Worm (Caenorhabditis elegans): ENCODE data around the gene clec-88.

clec-88 gene

DNA sequence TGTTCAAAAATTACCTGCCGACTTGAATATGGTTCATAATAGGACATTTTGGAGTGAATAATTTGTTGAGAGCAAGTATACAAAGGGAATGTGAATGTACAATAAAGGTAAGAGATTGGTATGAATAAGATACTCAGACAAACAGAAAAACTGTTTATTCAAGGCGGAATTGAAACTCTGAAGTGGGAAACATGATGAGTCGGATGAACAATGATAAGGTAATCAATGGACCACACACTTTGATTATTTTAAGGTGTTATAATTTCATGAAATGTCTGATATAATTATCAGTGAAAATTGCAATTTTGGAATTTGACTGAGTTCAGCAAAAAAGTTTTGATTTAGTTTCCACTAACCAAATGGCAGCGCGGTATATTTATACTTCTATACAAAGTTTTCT lies 26.0 kb upstream of the clec-88 start:
- TF ChIP-seq lsy-2 (tag; optimal IDR thresholded peaks at IDR 0.05) = peak in 1 of 2 experiments; percentile 11
- TF ChIP-seq pqm-1 (tag; optimal IDR thresholded peaks at IDR 0.05) = peak; percentile 51
- TF ChIP-seq ceh-44 (GFP tag; IDR thresholded peaks at IDR 0.05) = no peak
- TF ChIP-seq dve-1 (tag; optimal IDR thresholded peaks at IDR 0.05; ENCODE audit: insufficient read depth) = peak; percentile 33
- no peak for TF ChIP-seq daf-16 (GFP tag; optimal IDR thresholded peaks at IDR 0.05)
- TF ChIP-seq daf-16 (tag; optimal IDR thresholded peaks at IDR 0.05) = peak; percentile 59
- TF ChIP-seq nhr-25 (tag; optimal IDR thresholded peaks at IDR 0.05; ENCODE audit: borderline replicate concordance, insufficient read depth) = no peak
- TF ChIP-seq unc-62 (GFP tag; optimal IDR thresholded peaks at IDR 0.05 in 1 of 2) = no peak
- no peak for TF ChIP-seq unc-62 (tag; optimal IDR thresholded peaks at IDR 0.05)
- TF ChIP-seq aha-1 (tag) = peak; percentile 74

DNA sequence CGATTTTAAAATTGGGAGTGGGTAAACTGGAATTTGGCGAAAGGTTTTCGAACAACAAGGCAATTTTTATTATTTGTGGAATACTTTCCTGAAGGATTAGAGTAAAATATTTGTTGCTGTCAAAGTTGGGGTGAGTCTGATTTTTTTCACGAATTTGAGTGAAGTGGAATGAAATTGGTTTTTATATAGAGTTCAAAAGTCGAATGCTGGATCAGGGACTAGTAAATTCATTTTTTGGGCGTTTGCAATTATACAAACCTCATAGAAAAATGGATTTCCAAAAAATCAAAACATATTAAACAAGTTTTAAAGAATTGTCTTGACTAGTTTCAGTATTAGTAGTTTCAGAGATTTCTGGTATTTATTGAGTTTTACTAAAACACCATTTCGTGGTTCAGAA lies 25.6 kb upstream of the clec-88 start, which contains the start of gene C32D5.7:
Gene C32D5.7 (minus strand): TSS at position 101 of the 400 bp plus-strand sequence.
- TF ChIP-seq F26F4.8 (GFP tag; conservative IDR thresholded peaks at IDR 0.05) (no peak), sdz-12 (GFP tag; optimal IDR thresholded peaks at IDR 0.05) (no peak), Y75B8A.6 (GFP tag; IDR thresholded peaks at IDR 0.05) (no peak), nhr-42 (GFP tag; IDR thresholded peaks at IDR 0.05) (no peak), ces-1 (GFP tag; optimal IDR thresholded peaks at IDR 0.05) (no peak), ama-1 (optimal IDR thresholded peaks at IDR 0.05) (no peak), mdl-1 (tag; optimal IDR thresholded peaks at IDR 0.05) (no peak), nhr-11 (tag; optimal IDR thresholded peaks at IDR 0.05) (no peak), zip-2 (tag; optimal IDR thresholded peaks at IDR 0.05) (no peak), ceh-62 (tag; optimal IDR thresholded peaks at IDR 0.05) (no peak), dmd-6 (GFP tag; IDR thresholded peaks at IDR 0.05) (no peak), nhr-111 (GFP tag; optimal IDR thresholded peaks at IDR 0.05) (no peak), mxl-3 (GFP tag; optimal IDR thresholded peaks at IDR 0.05) (no peak), cey-2 (tag; optimal IDR thresholded peaks at IDR 0.05; ENCODE audit: borderline replicate concordance, insufficient read depth) (no peak)

DNA sequence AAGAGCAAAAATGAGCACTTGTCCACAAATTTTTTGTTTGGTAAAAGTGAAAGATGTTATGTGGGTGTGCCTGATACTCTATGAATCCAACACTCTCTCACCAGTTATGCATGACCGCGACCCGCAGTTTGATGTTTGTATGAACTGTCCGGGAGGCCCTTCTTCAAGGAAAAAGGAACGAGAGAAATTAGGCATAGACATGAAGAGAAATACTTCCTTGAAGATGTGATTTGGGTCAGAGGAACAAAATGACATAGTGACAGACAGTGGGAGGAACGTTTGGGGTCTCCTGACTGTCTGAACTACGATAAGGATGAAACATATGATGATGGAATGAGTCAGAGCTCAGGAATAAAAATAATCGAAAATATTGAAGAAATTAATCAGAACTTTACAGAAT lies 24.4 kb upstream of the clec-88 start:
- TF ChIP-seq hlh-30 (tag; optimal IDR thresholded peaks at IDR 0.05; ENCODE audit: insufficient read depth) (peak; percentile 63), hlh-11 (tag; optimal IDR thresholded peaks at IDR 0.05) (peak; percentile 19), aha-1 (tag) (peak; percentile 96), sdz-12 (GFP tag; optimal IDR thresholded peaks at IDR 0.05) (no peak)

DNA sequence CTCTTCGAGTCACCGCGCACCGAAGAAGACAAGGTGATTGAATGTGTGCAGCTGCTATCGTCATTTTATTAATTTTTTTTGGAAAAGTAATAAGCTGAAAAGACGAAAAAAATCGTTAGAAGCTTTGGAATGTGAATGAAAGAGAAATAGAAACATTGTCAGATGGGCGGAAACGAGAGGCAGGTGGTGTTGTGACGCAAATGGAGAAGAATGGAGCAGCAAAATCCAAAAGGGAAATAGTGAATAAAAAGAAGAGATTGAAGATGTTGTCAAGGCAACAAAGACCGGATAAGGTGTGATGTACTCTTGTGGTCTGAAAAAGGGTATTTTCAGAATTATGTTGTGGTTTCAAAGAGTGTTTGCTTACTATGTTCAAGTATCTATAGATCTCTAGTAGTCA lies 23.1 kb upstream of the clec-88 start:
- TF ChIP-seq attf-4 (tag; optimal IDR thresholded peaks at IDR 0.05) (no peak), aha-1 (tag) (peak; percentile 75), ztf-7 (tag; optimal IDR thresholded peaks at IDR 0.05) (no peak), unc-62 (GFP tag; optimal IDR thresholded peaks at IDR 0.05 in 1 of 2) (peak in 1 of 2 experiments; percentile 23), unc-62 (tag; optimal IDR thresholded peaks at IDR 0.05) (no peak)

DNA sequence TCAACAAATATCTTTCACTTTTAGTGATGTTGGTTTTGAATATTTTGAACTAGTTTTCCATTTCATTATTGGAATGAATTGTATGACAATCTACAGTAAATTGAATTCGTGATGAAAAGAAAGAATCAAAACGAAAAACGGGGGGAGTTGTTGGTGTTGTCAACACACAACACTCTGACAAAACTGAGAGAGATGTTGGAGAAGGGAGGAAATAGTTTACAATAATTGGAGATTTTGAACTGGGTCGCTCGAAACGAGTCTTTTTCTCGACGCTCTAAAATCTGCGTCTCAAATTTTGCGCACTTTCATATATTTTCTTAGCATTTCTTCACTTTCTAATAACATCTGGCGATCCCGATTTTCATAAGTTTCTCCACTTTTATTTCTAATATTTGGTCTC lies 21.6 kb upstream of the clec-88 start, which contains the start of gene txt-18:
Gene txt-18 (plus strand): TSS at position 180 of the 400 bp plus-strand sequence.
- TF ChIP-seq pqm-1 (tag; optimal IDR thresholded peaks at IDR 0.05) (no peak), unc-62 (GFP tag; optimal IDR thresholded peaks at IDR 0.05 in 1 of 2) (peak in 1 of 2 experiments; percentile 77), unc-62 (tag; optimal IDR thresholded peaks at IDR 0.05) (no peak), aha-1 (tag) (peak; percentile 96), ztf-11 (tag; optimal IDR thresholded peaks at IDR 0.05) (no peak), F37D6.2 (tag; optimal IDR thresholded peaks at IDR 0.05) (no peak), nhr-28 (tag; optimal IDR thresholded peaks at IDR 0.05) (peak; percentile 32), skn-1 (tag; optimal IDR thresholded peaks at IDR 0.05) (no peak), sdz-12 (GFP tag; optimal IDR thresholded peaks at IDR 0.05) (no peak), php-3 (GFP tag; IDR thresholded peaks at IDR 0.05) (no peak), dve-1 (tag; optimal IDR thresholded peaks at IDR 0.05; ENCODE audit: insufficient read depth) (no peak), lim-7 (GFP tag; IDR thresholded peaks at IDR 0.05) (no peak), nhr-11 (tag; optimal IDR thresholded peaks at IDR 0.05) (peak; percentile 18), hlh-11 (tag; optimal IDR thresholded peaks at IDR 0.05) (peak; percentile 5), madf-9 (GFP tag; conservative IDR thresholded peaks at IDR 0.05) (no peak), gei-8 (GFP tag; optimal IDR thresholded peaks at IDR 0.05) (no peak), spr-3 (GFP tag; optimal IDR thresholded peaks at IDR 0.05) (no peak), madf-5 (GFP tag; IDR thresholded peaks at IDR 0.05) (no peak), snpc-1.2 (GFP tag; IDR thresholded peaks at IDR 0.05) (no peak), unc-130 (GFP tag; optimal IDR thresholded peaks at IDR 0.05) (no peak), F10B5.3 (tag; optimal IDR thresholded peaks at IDR 0.05) (no peak), hif-1 (tag; optimal IDR thresholded peaks at IDR 0.05) (no peak), ztf-7 (tag; optimal IDR thresholded peaks at IDR 0.05) (no peak), lsy-2 (tag; optimal IDR thresholded peaks at IDR 0.05) (peak in 1 of 2 experiments; percentile 35), saeg-2 (GFP tag; IDR thresholded peaks at IDR 0.05) (no peak)
